Worm (Caenorhabditis elegans) whole organism, midembryonic: ENCODE measurements around the gene grld-1.

Experiments
- T22C8.4 ChIP-seq: fragments of 200-800 bp; sonication (Bioruptor generic); IDR thresholded peaks from 2 replicates; pipeline ENCODE4 v1.3.6; 2022; ENCODE audit warnings: missing genetic modification characterization, missing compliant biosample characterization
- cog-1 ChIP-seq: sonication (generic microtip); optimal IDR thresholded peaks from 2 replicates; lab custom pipeline; 2016; ENCODE audit warnings: missing genetic modification characterization, missing compliant biosample characterization
- flt-1 ChIP-seq: fragments of 200-800 bp; sonication (Bioruptor generic); IDR thresholded peaks from 2 replicates; pipeline ENCODE4 v1.3.6; 2022; ENCODE audit warnings: missing genetic modification characterization, missing compliant biosample characterization
- klf-2 ChIP-seq: fragments of 200-800 bp; sonication (Bioruptor generic); conservative IDR thresholded peaks from 2 replicates; pipeline ENCODE4 v1.3.6; 2022; ENCODE audit warnings: missing genetic modification reagents, missing genetic modification characterization, missing compliant biosample characterization
- med-1 ChIP-seq: sonication (generic microtip); optimal IDR thresholded peaks from 2 replicates; lab custom pipeline; 2017; ENCODE audit warnings: missing genetic modification characterization, mild to moderate bottlenecking, missing compliant biosample characterization, antibody characterized with exemption, missing genetic modification reagents; ENCODE audit not compliant: insufficient read depth
- ref-1 ChIP-seq: fragments of 200-800 bp; sonication (Bioruptor generic); conservative IDR thresholded peaks from 2 replicates; pipeline ENCODE4 v1.3.6; 2022; ENCODE audit warnings: missing genetic modification reagents, missing genetic modification characterization, missing compliant biosample characterization
- tab-1 ChIP-seq: fragments of 200-800 bp; sonication (Bioruptor generic); IDR thresholded peaks from 2 replicates; pipeline ENCODE4 v1.3.6; 2022; ENCODE audit warnings: missing genetic modification characterization, missing compliant biosample characterization
- ztf-23 ChIP-seq: fragments of 200-800 bp; sonication (Bioruptor generic); IDR thresholded peaks from 2 replicates; pipeline ENCODE4 v1.3.6; 2022; ENCODE audit warnings: missing genetic modification reagents, missing genetic modification characterization, missing compliant biosample characterization
- ztf-29 ChIP-seq: fragments of 200-800 bp; sonication (Bioruptor generic); IDR thresholded peaks from 2 replicates; pipeline ENCODE4 v1.3.6; 2022; ENCODE audit warnings: missing genetic modification reagents, missing genetic modification characterization, missing compliant biosample characterization

grld-1 gene

ce11 chrIV:149794-150193 is 24.1 kb upstream of the grld-1 start:
- TF ChIP-seq cog-1 (tag; lab: Kevin White, UChicago), result no peak
- no peak for TF ChIP-seq flt-1 (GFP tag; lab: Robert Waterston, UW)
- no peak for TF ChIP-seq med-1 (GFP tag; lab: Kevin White, UChicago)
- TF ChIP-seq ref-1 (GFP tag; lab: Robert Waterston, UW), result no peak

ce11 chrIV:148756-149155 is 23.0 kb upstream of the grld-1 start:
- TF ChIP-seq ztf-23 (GFP tag; lab: Robert Waterston, UW) (no peak), tab-1 (GFP tag; lab: Robert Waterston, UW) (no peak), klf-2 (GFP tag; lab: Robert Waterston, UW) (no peak), ref-1 (GFP tag; lab: Robert Waterston, UW) (no peak), ztf-29 (no peak), flt-1 (GFP tag; lab: Robert Waterston, UW) (no peak)

DNA sequence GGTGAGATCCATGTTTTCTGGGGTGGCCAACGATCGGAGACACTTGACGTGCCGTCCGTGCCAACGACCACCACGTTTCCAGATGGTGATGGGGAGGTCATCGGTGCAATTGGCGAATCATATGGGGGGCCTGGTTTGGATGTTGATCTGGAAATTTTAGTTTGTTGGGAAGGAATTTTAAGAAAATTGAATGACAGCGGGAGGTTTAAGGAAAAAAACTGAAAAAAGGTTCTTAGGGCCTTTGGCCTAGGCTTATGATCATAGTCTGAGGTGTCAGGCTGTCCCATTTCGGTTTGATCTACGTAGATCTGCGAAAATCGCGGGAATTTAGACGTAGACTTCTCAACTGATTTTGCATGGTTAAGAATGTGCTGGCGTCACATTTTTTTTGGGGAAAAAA is 22.1 kb upstream of the grld-1 start, which contains the start of gene col-99:
col-99 (minus strand) TSS at position 101 of the 400 bp plus-strand sequence.
- no peak for TF ChIP-seq tab-1 (GFP tag; lab: Robert Waterston, UW)
- TF ChIP-seq cog-1 (tag; lab: Kevin White, UChicago), result no peak
- no peak for TF ChIP-seq ref-1 (GFP tag; lab: Robert Waterston, UW)
- TF ChIP-seq ztf-23 (GFP tag; lab: Robert Waterston, UW), result no peak
- no peak for TF ChIP-seq med-1 (GFP tag; lab: Kevin White, UChicago)
- TF ChIP-seq T22C8.4 (GFP tag; lab: Robert Waterston, UW), result no peak
- no peak for TF ChIP-seq ztf-29
- TF ChIP-seq klf-2 (GFP tag; lab: Robert Waterston, UW), result no peak
- no peak for TF ChIP-seq flt-1 (GFP tag; lab: Robert Waterston, UW)

DNA sequence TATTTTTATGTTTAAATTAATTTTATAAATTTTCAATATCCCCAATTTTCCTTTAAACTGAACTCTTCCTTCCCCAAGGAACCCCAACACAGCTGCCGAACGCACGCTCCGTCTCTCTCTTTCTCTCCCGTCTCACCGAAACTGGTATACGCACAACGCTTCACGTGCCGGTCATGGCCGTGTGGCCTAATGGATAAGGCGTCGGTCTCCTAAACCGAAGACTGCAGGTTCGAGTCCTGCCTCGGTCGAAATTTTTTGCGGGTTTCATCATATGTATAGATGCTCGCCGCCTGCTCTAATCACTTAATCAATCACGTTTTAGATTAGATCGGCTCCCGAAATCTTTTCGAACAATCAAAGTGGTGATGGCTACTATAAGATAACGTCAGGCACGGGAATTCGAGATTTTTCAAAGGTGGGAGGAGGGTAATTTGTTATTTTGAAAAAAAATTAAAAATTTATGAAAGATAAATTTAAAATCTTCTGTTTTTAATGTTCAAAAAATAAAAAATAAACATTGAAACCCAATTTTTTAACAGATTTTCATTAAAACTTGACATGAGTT is 18.2 kb upstream of the grld-1 start:
- TF ChIP-seq tab-1 (GFP tag; lab: Robert Waterston, UW) (peak; percentile 99), flt-1 (GFP tag; lab: Robert Waterston, UW) (peak; percentile 98), ztf-23 (GFP tag; lab: Robert Waterston, UW) (peak; percentile 96), cog-1 (tag; lab: Kevin White, UChicago) (peak; percentile 94), med-1 (GFP tag; lab: Kevin White, UChicago) (peak; percentile 70), ztf-29 (peak; percentile 98), T22C8.4 (GFP tag; lab: Robert Waterston, UW) (peak; percentile 94), klf-2 (GFP tag; lab: Robert Waterston, UW) (peak; percentile 97), ref-1 (GFP tag; lab: Robert Waterston, UW) (peak; percentile 95)

DNA sequence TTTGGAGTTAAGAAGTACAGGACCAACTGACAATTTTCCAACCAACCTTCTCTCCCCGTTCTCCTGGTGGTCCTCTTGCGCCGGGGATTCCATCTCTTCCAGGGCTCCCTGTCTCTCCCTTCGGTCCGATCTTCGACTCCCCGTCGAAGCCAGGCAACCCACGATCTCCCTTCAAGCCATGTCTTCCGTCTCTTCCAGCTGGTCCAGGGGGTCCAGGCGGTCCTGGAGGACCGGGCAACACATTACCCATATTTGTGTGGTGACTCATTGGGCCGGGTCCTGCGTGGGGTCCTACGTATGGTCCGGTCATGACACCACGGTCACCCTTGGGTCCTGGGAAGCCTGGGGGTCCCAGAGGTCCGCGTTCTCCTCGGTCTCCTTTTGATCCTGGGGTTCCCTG is 15.3 kb upstream of the grld-1 start:
- no peak for TF ChIP-seq ztf-29
- no peak for TF ChIP-seq flt-1 (GFP tag; lab: Robert Waterston, UW)
- TF ChIP-seq ref-1 (GFP tag; lab: Robert Waterston, UW), result no peak
- TF ChIP-seq T22C8.4 (GFP tag; lab: Robert Waterston, UW), result no peak
- TF ChIP-seq tab-1 (GFP tag; lab: Robert Waterston, UW), result no peak
- no peak for TF ChIP-seq cog-1 (tag; lab: Kevin White, UChicago)
- TF ChIP-seq med-1 (GFP tag; lab: Kevin White, UChicago), result no peak
- TF ChIP-seq ztf-23 (GFP tag; lab: Robert Waterston, UW), result no peak
- TF ChIP-seq klf-2 (GFP tag; lab: Robert Waterston, UW), result no peak

DNA sequence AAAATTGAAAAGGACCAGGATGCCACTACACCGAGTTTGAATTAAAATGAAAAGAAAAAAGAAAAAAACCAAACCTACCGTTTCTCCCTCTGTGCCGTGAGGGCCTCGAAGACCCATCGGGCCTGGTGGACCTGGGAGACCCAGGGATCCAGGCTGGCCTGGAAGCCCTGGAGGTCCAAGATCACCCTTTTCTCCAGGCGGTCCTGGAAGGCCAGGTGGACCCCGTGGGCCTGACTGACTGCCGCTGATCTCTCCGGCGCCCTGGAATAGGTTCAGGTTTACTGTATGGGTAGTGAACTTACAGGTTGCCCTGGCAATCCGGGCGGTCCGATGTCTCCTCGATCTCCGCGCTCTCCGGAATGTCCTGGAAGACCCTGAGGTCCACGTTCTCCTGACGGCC is 13.9 kb upstream of the grld-1 start:
- TF ChIP-seq flt-1 (GFP tag; lab: Robert Waterston, UW), result no peak
- no peak for TF ChIP-seq med-1 (GFP tag; lab: Kevin White, UChicago)
- no peak for TF ChIP-seq T22C8.4 (GFP tag; lab: Robert Waterston, UW)
- no peak for TF ChIP-seq klf-2 (GFP tag; lab: Robert Waterston, UW)
- TF ChIP-seq ztf-29, result no peak
- TF ChIP-seq tab-1 (GFP tag; lab: Robert Waterston, UW), result no peak
- TF ChIP-seq cog-1 (tag; lab: Kevin White, UChicago), result no peak
- TF ChIP-seq ztf-23 (GFP tag; lab: Robert Waterston, UW), result no peak
- no peak for TF ChIP-seq ref-1 (GFP tag; lab: Robert Waterston, UW)

- TF ChIP-seq flt-1 (GFP tag; lab: Robert Waterston, UW) (no peak), ztf-23 (GFP tag; lab: Robert Waterston, UW) (no peak), ztf-29 (no peak), cog-1 (tag; lab: Kevin White, UChicago) (no peak), T22C8.4 (GFP tag; lab: Robert Waterston, UW) (no peak), ref-1 (GFP tag; lab: Robert Waterston, UW) (no peak), med-1 (GFP tag; lab: Kevin White, UChicago) (no peak), klf-2 (GFP tag; lab: Robert Waterston, UW) (no peak), tab-1 (GFP tag; lab: Robert Waterston, UW) (no peak)
Observed at ce11 chrIV:133968-134367, 8.2 kb upstream of the grld-1 start.

ce11 chrIV:132095-132494 is 6.4 kb upstream of the grld-1 start, which contains the start of gene daf-1:
daf-1 (plus strand) TSS chrIV:132416.
- TF ChIP-seq cog-1 (tag; lab: Kevin White, UChicago), result no peak
- TF ChIP-seq flt-1 (GFP tag; lab: Robert Waterston, UW), result no peak

DNA sequence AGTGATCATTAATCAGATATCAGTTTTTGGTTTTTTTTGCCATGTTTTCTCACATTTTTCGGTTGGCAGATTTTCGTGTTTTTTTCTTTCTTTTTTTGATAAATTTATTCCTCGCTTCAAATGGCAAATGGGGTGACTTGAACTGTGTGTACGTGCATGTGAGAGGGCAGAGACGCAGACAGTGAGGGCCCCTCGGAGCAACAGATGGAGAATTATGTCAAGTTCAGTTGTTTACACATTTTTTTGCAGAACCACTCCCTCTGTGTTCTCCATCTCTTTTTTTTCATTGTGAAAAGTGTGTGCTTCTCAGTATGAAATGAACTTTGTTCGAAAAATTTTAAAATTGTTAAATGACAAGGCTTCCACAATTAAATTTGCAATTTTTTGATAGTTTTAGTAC is 4.4 kb upstream of the grld-1 start:
- no peak for TF ChIP-seq med-1 (GFP tag; lab: Kevin White, UChicago)
- no peak for TF ChIP-seq ztf-23 (GFP tag; lab: Robert Waterston, UW)
- no peak for TF ChIP-seq cog-1 (tag; lab: Kevin White, UChicago)
- TF ChIP-seq klf-2 (GFP tag; lab: Robert Waterston, UW), result no peak
- TF ChIP-seq T22C8.4 (GFP tag; lab: Robert Waterston, UW), result no peak
- no peak for TF ChIP-seq ref-1 (GFP tag; lab: Robert Waterston, UW)
- TF ChIP-seq flt-1 (GFP tag; lab: Robert Waterston, UW), result no peak
- no peak for TF ChIP-seq tab-1 (GFP tag; lab: Robert Waterston, UW)
- TF ChIP-seq ztf-29, result no peak
